Fruit fly (Drosophila melanogaster) whole organism, embryonic: Measurements from ENCODE around the gene CG10508.

Experiments used
- Antp ChIP-seq: fragments of 200-800 bp; sonication (Bioruptor generic); optimal IDR thresholded peaks from 3 replicates; lab custom pipeline; 2016; ENCODE audit warnings: missing biosample characterization, missing genetic modification characterization
- BEAF-32 ChIP-seq: fragments of 200-800 bp; sonication (Bioruptor generic); optimal IDR thresholded peaks from 3 replicates; lab custom pipeline; 2017; ENCODE audit warnings: missing biosample characterization, missing genetic modification characterization, mild to moderate bottlenecking, moderate library complexity, missing genetic modification reagents
- CG10274 ChIP-seq: fragments of 200-800 bp; sonication (Bioruptor generic); optimal IDR thresholded peaks from 3 replicates; lab custom pipeline; 2017; ENCODE audit warnings: missing biosample characterization, mild to moderate bottlenecking, missing genetic modification characterization
- CG12155 ChIP-seq: fragments of 200-800 bp; sonication (Bioruptor generic); optimal IDR thresholded peaks from 3 replicates; lab custom pipeline; 2016; ENCODE audit warnings: missing biosample characterization, missing genetic modification characterization
- CG12299 ChIP-seq: fragments of 200-800 bp; sonication (Bioruptor generic); optimal IDR thresholded peaks from 2 replicates; lab custom pipeline; 2018; ENCODE audit warnings: missing biosample characterization, mild to moderate bottlenecking, missing genetic modification characterization
- CG12942 ChIP-seq: fragments of 200-800 bp; sonication (Bioruptor generic); optimal IDR thresholded peaks from 3 replicates; lab custom pipeline; 2016; ENCODE audit warnings: missing biosample characterization, missing genetic modification characterization
- CG13894 ChIP-seq: fragments of 200-800 bp; sonication (Bioruptor generic); optimal IDR thresholded peaks from 3 replicates; lab custom pipeline; 2018; ENCODE audit warnings: missing biosample characterization, mild to moderate bottlenecking, missing genetic modification characterization, moderate library complexity
- CG17385 ChIP-seq: fragments of 200-800 bp; sonication (Bioruptor generic); optimal IDR thresholded peaks from 3 replicates; lab custom pipeline; 2018; ENCODE audit warnings: missing biosample characterization, mild to moderate bottlenecking, missing genetic modification characterization
- CG2129 ChIP-seq: fragments of 200-800 bp; sonication (Bioruptor generic); IDR thresholded peaks from 2 replicates; pipeline ENCODE4 v1.3.6; 2022; ENCODE audit warnings: missing biosample characterization, missing genetic modification characterization; ENCODE audit not compliant: partially characterized antibody
- CG2875 ChIP-seq: fragments of 200-800 bp; sonication (Bioruptor generic); optimal IDR thresholded peaks from 2 replicates; lab custom pipeline; 2017; ENCODE audit warnings: missing biosample characterization, mild to moderate bottlenecking, missing genetic modification characterization, missing genetic modification reagents
- CG2889 ChIP-seq: fragments of 200-800 bp; sonication (Bioruptor generic); IDR thresholded peaks from 3 replicates; pipeline ENCODE4 v1.3.6; 2022; ENCODE audit warnings: missing biosample characterization, missing genetic modification characterization
- CG30403 ChIP-seq: fragments of 200-800 bp; sonication (Bioruptor generic); optimal IDR thresholded peaks from 3 replicates; lab custom pipeline; 2016; ENCODE audit warnings: missing biosample characterization, missing genetic modification characterization
- CG3065 ChIP-seq: fragments of 200-800 bp; sonication (Bioruptor generic); optimal IDR thresholded peaks from 2 replicates; lab custom pipeline; 2016; ENCODE audit warnings: missing biosample characterization, missing genetic modification characterization
- CG3281 ChIP-seq: fragments of 200-800 bp; sonication (Bioruptor generic); optimal IDR thresholded peaks from 3 replicates; lab custom pipeline; 2017; ENCODE audit warnings: missing biosample characterization, mild to moderate bottlenecking, missing genetic modification characterization
- CG43689 ChIP-seq: fragments of 200-800 bp; sonication (Bioruptor generic); IDR thresholded peaks from 2 replicates; pipeline ENCODE4 v1.3.6; 2022; ENCODE audit warnings: missing biosample characterization, missing genetic modification characterization
- CG4617 ChIP-seq: fragments of 200-800 bp; sonication (Bioruptor generic); optimal IDR thresholded peaks from 3 replicates; lab custom pipeline; 2016; ENCODE audit warnings: missing biosample characterization, missing genetic modification characterization, borderline replicate concordance
- CG6683 ChIP-seq: fragments of 200-800 bp; sonication (Bioruptor generic); optimal IDR thresholded peaks from 2 replicates; lab custom pipeline; 2017; ENCODE audit warnings: missing biosample characterization, mild to moderate bottlenecking, missing genetic modification characterization, missing genetic modification reagents
- CG6689 ChIP-seq: fragments of 200-800 bp; sonication (Bioruptor generic); IDR thresholded peaks from 2 replicates; pipeline ENCODE4 v1.3.6; 2022; ENCODE audit warnings: missing biosample characterization, missing genetic modification characterization
- CG7963 ChIP-seq: fragments of 200-800 bp; sonication (Bioruptor generic); IDR thresholded peaks from 3 replicates; pipeline ENCODE4 v1.3.6; 2022; ENCODE audit warnings: missing biosample characterization, missing genetic modification characterization; ENCODE audit not compliant: partially characterized antibody
- CG8765 ChIP-seq: fragments of 200-800 bp; sonication (Bioruptor generic); IDR thresholded peaks from 2 replicates; pipeline ENCODE4 v1.3.6; 2022; ENCODE audit warnings: missing biosample characterization, missing genetic modification characterization
- CG9727 ChIP-seq: fragments of 200-800 bp; sonication (Bioruptor generic); optimal IDR thresholded peaks from 3 replicates; lab custom pipeline; 2017; ENCODE audit warnings: missing biosample characterization, mild to moderate bottlenecking, missing genetic modification characterization
- Dfd ChIP-seq, 2 experiments: fragments of >200 bp; optimal IDR thresholded peaks; 2 replicates each; lab custom pipeline; 2017; ENCODE audit warnings: missing biosample characterization in 2 of 2, missing genetic modification characterization in 2 of 2
- Gsc ChIP-seq: fragments of 200-800 bp; sonication (Bioruptor generic); IDR thresholded peaks from 2 replicates; pipeline ENCODE4 v1.3.6; 2022; ENCODE audit warnings: missing biosample characterization, missing genetic modification characterization
- Hmx ChIP-seq: fragments of 200-800 bp; sonication (Bioruptor generic); optimal IDR thresholded peaks from 2 replicates; lab custom pipeline; 2016; ENCODE audit warnings: missing biosample characterization, missing genetic modification characterization
- Hsf ChIP-seq: fragments of 200-800 bp; sonication (Bioruptor generic); optimal IDR thresholded peaks from 3 replicates; lab custom pipeline; 2016; ENCODE audit warnings: missing biosample characterization, missing genetic modification characterization
- MESR4 ChIP-seq: fragments of 200-800 bp; sonication (Bioruptor generic); optimal IDR thresholded peaks from 2 replicates; lab custom pipeline; 2018; ENCODE audit warnings: missing biosample characterization, mild to moderate bottlenecking, missing genetic modification characterization, moderate library complexity
- Nf-YC ChIP-seq: fragments of 200-800 bp; optimal IDR thresholded peaks from 3 replicates; lab custom pipeline; 2019; ENCODE audit warnings: missing biosample characterization, mild to moderate bottlenecking, missing genetic modification characterization, moderate library complexity
- Ravus ChIP-seq: fragments of 200-800 bp; sonication (Bioruptor generic); IDR thresholded peaks from 2 replicates; pipeline ENCODE4 v1.3.6; 2022; ENCODE audit warnings: missing biosample characterization, missing genetic modification characterization
- Sry-β ChIP-seq: fragments of 200-800 bp; sonication (Bioruptor generic); optimal IDR thresholded peaks from 2 replicates; lab custom pipeline; 2018; ENCODE audit warnings: missing biosample characterization, mild to moderate bottlenecking, missing genetic modification characterization, moderate library complexity
- bab2 ChIP-seq: fragments of 200-800 bp; sonication (Bioruptor generic); optimal IDR thresholded peaks from 2 replicates; lab custom pipeline; 2016; ENCODE audit warnings: missing biosample characterization, missing genetic modification characterization
- bbx ChIP-seq: fragments of 200-800 bp; sonication (Bioruptor generic); IDR thresholded peaks from 2 replicates; pipeline ENCODE4 v1.3.6; 2022; ENCODE audit warnings: missing biosample characterization, missing genetic modification characterization; ENCODE audit not compliant: partially characterized antibody
- chn ChIP-seq: fragments of 200-800 bp; sonication (Bioruptor generic); optimal IDR thresholded peaks from 2 replicates; lab custom pipeline; 2016; ENCODE audit warnings: missing biosample characterization, missing genetic modification characterization
- croc ChIP-seq: fragments of 200-800 bp; sonication (Bioruptor generic); conservative IDR thresholded peaks from 3 replicates; pipeline ENCODE4 v1.3.6; 2022; ENCODE audit warnings: missing biosample characterization, missing genetic modification characterization
- crol ChIP-seq: fragments of 200-800 bp; sonication (Bioruptor generic); IDR thresholded peaks from 2 replicates; pipeline ENCODE4 v1.3.6; 2022; ENCODE audit warnings: missing biosample characterization, missing genetic modification characterization
- cwo ChIP-seq: fragments of 200-800 bp; sonication (Bioruptor generic); optimal IDR thresholded peaks from 3 replicates; lab custom pipeline; 2017; ENCODE audit warnings: missing biosample characterization, missing genetic modification characterization, mild to moderate bottlenecking, moderate library complexity, missing genetic modification reagents
- disco-r ChIP-seq: fragments of 200-800 bp; sonication (Bioruptor generic); optimal IDR thresholded peaks from 2 replicates; lab custom pipeline; 2016; ENCODE audit warnings: missing biosample characterization, missing genetic modification characterization
- ewg ChIP-seq: fragments of 200-800 bp; sonication (Bioruptor generic); optimal IDR thresholded peaks from 3 replicates; lab custom pipeline; 2017; ENCODE audit warnings: mild to moderate bottlenecking, missing biosample characterization, missing genetic modification reagents, missing genetic modification characterization
- gfzf ChIP-seq: fragments of 200-800 bp; sonication (Bioruptor generic); optimal IDR thresholded peaks from 2 replicates; lab custom pipeline; 2016; ENCODE audit warnings: missing biosample characterization, mild to moderate bottlenecking, missing genetic modification characterization, moderate library complexity
- hb ChIP-seq: fragments of 200-800 bp; sonication (Bioruptor generic); IDR thresholded peaks from 3 replicates; pipeline ENCODE4 v1.3.6; 2022; ENCODE audit warnings: missing biosample characterization, missing genetic modification characterization; ENCODE audit not compliant: partially characterized antibody
- hkb ChIP-seq, 2 experiments: fragments of 200-800 bp in 1 of 2; fragments of >200 bp in 1 of 2; sonication (Bioruptor generic) in 1 of 2; IDR thresholded peaks in 1 of 2; optimal IDR thresholded peaks in 1 of 2; 2 replicates each; pipeline versions ENCODE4 v1.3.6 to Lab custom; 2017 to 2022; ENCODE audit warnings: missing biosample characterization in 1 of 2, missing genetic modification characterization in 1 of 2
- klu ChIP-seq: fragments of 200-800 bp; sonication (Bioruptor generic); IDR thresholded peaks from 2 replicates; pipeline ENCODE4 v1.3.6; 2022; ENCODE audit warnings: missing biosample characterization, missing genetic modification characterization
- mld ChIP-seq: fragments of 200-800 bp; sonication (Bioruptor generic); IDR thresholded peaks from 3 replicates; pipeline ENCODE4 v1.3.6; 2022; ENCODE audit warnings: missing biosample characterization, missing genetic modification characterization; ENCODE audit not compliant: partially characterized antibody
- otp ChIP-seq: fragments of 200-800 bp; sonication (Bioruptor generic); IDR thresholded peaks from 3 replicates; pipeline ENCODE4, ENCODE4 v1.3.6; 2022; ENCODE audit warnings: missing biosample characterization, missing genetic modification characterization
- seq ChIP-seq: fragments of 200-800 bp; sonication (Bioruptor generic); IDR thresholded peaks from 2 replicates; pipeline ENCODE4 v1.3.6; 2022; ENCODE audit warnings: missing biosample characterization, missing genetic modification characterization
- slp2 ChIP-seq: fragments of 200-800 bp; sonication (Bioruptor generic); optimal IDR thresholded peaks from 2 replicates; lab custom pipeline; 2016; ENCODE audit warnings: missing biosample characterization, missing genetic modification characterization
- sqz ChIP-seq: fragments of 200-800 bp; sonication (Bioruptor generic); optimal IDR thresholded peaks from 3 replicates; lab custom pipeline; 2018; ENCODE audit warnings: missing biosample characterization, mild to moderate bottlenecking, missing genetic modification characterization
- tll ChIP-seq, 2 experiments: fragments of 200-800 bp in 1 of 2; fragments of >200 bp in 1 of 2; sonication (Bioruptor generic) in 1 of 2; optimal IDR thresholded peaks; 2 replicates each; lab custom pipeline; 2017 to 2019; ENCODE audit warnings: missing biosample characterization in 2 of 2, missing genetic modification characterization in 2 of 2, mild to moderate bottlenecking in 1 of 2, moderate library complexity in 1 of 2
- zen ChIP-seq: fragments of 200-800 bp; sonication (Bioruptor generic); optimal IDR thresholded peaks from 3 replicates; lab custom pipeline; 2018; ENCODE audit warnings: missing biosample characterization, mild to moderate bottlenecking, missing genetic modification characterization, moderate library complexity

The CG10508 gene

dm6 chr3L:21206486-21206885, 3.5 kb upstream of the CG10508 start (continued):
- TF ChIP-seq mld (GFP tag; lab: Robert Waterston, UW) (0 out of 3 replicates have a peak, but pooled peaks have one; percentile 45), BEAF-32 (GFP tag; lab: Kevin White, UChicago) (no peak), slp2 (GFP tag; lab: Kevin White, UChicago) (no peak), CG7963 (peak; percentile 66; the same call in 2 of the 3 replicates), hb (GFP tag; lab: Robert Waterston, UW) (0 out of 3 replicates have a peak, but pooled peaks have one; percentile 49)

- TF ChIP-seq MESR4 (GFP tag; lab: Kevin White, UChicago) (peak; percentile 94), crol (GFP tag; lab: Robert Waterston, UW) (no peak), Ravus (no peak), Antp (GFP tag; lab: Kevin White, UChicago) (no peak), Dfd (GFP tag; optimal IDR thresholded peaks at IDR 0.05; lab: Kevin White, UChicago) (no peak), sqz (GFP tag; lab: Kevin White, UChicago) (no peak), klu (GFP tag; lab: Robert Waterston, UW) (no peak), otp (GFP tag; lab: Robert Waterston, UW) (no peak), Hmx (no peak), CG12155 (no peak), CG4617 (GFP tag; lab: Kevin White, UChicago) (peak; percentile 99), gfzf (GFP tag; lab: Kevin White, UChicago) (peak; percentile 68), CG12299 (no peak), CG3281 (GFP tag; lab: Kevin White, UChicago) (no peak), CG6683 (GFP tag; lab: Kevin White, UChicago) (no peak), CG17385 (GFP tag; lab: Kevin White, UChicago) (peak; percentile 98), CG2129 (GFP tag; lab: Robert Waterston, UW) (peak; percentile 33; the same call in 1 of the 2 replicates), Nf-YC (tag; lab: Kevin White, UChicago) (no peak), disco-r (GFP tag; lab: Kevin White, UChicago) (no peak), tll (GFP tag; optimal IDR thresholded peaks at IDR 0.05; lab: Kevin White, UChicago) (no peak), CG2875 (GFP tag; lab: Kevin White, UChicago) (no peak), CG9727 (GFP tag; lab: Kevin White, UChicago) (no peak), CG30403 (no peak), Sry-β (no peak), hkb (optimal IDR thresholded peaks at IDR 0.05; lab: Kevin White, UChicago) (peak; percentile 53), hkb (GFP tag; IDR thresholded peaks at IDR 0.05; lab: Robert Waterston, UW) (no peak), CG10274 (no peak), CG12942 (GFP tag; lab: Kevin White, UChicago) (no peak), bbx (GFP tag; lab: Robert Waterston, UW) (peak; percentile 83), bab2 (GFP tag; lab: Kevin White, UChicago) (no peak), CG8765 (no peak), CG6689 (no peak), CG43689 (GFP tag; lab: Robert Waterston, UW) (no peak), CG13894 (no peak), Hsf (GFP tag; lab: Kevin White, UChicago) (no peak), cwo (no peak), seq (GFP tag; lab: Robert Waterston, UW) (no peak), zen (tag; lab: Kevin White, UChicago) (no peak), Gsc (no peak), CG3065 (GFP tag; lab: Kevin White, UChicago) (no peak), croc (no peak), ewg (GFP tag; lab: Kevin White, UChicago) (peak; percentile 7), chn (GFP tag; lab: Kevin White, UChicago) (no peak), CG2889 (GFP tag; lab: Robert Waterston, UW) (no peak)
Measured at dm6 chr3L:21216697-21217291, 6.8 kb downstream of the CG10508 start, which contains the start of the genes Trmt112 and Ilk. Gene Trmt112 (minus strand): TSS chr3L:21216839. Gene Ilk (plus strand): TSS chr3L:21216901.
